Fruit fly (Drosophila melanogaster) whole organism, embryonic: Measurements from ENCODE around the gene CG14402.

ENCODE experiments used
- CkIIα-i1 ChIP-seq: fragments of 200-800 bp; sonication (Bioruptor generic); IDR thresholded peaks from 2 replicates; pipeline ENCODE4 v1.3.6; 2022; ENCODE audit warnings: missing biosample characterization, missing genetic modification characterization
- D ChIP-seq, 2 experiments: fragments of 200-800 bp in 1 of 2; fragments of >200 bp in 1 of 2; sonication (Bioruptor generic) in 1 of 2; optimal IDR thresholded peaks; 2 replicates in 1 of 2; 3 replicates in 1 of 2; lab custom pipeline; 2017; ENCODE audit warnings: mild to moderate bottlenecking in 1 of 2, missing biosample characterization in 1 of 2, missing genetic modification characterization in 1 of 2, missing genetic modification reagents in 1 of 2
- D19B ChIP-seq: fragments of 200-800 bp; sonication (Bioruptor generic); optimal IDR thresholded peaks from 2 replicates; lab custom pipeline; 2017; ENCODE audit warnings: missing biosample characterization, mild to moderate bottlenecking, missing genetic modification characterization
- Hr78 ChIP-seq, 2 experiments: fragments of 200-800 bp in 1 of 2; fragments of >200 bp in 1 of 2; sonication (Bioruptor generic) in 1 of 2; optimal IDR thresholded peaks; 2 replicates each; lab custom pipeline; 2017 to 2019; ENCODE audit warnings: missing biosample characterization in 2 of 2, missing genetic modification characterization in 2 of 2, mild to moderate bottlenecking in 1 of 2, moderate library complexity in 1 of 2
- Neu2 ChIP-seq: fragments of 200-800 bp; sonication (Bioruptor generic); optimal IDR thresholded peaks from 3 replicates; lab custom pipeline; 2016; ENCODE audit warnings: missing biosample characterization, missing genetic modification characterization, borderline replicate concordance
- btn ChIP-seq: fragments of 200-800 bp; sonication (Bioruptor generic); optimal IDR thresholded peaks from 2 replicates; lab custom pipeline; 2016; ENCODE audit warnings: missing biosample characterization, missing genetic modification characterization
- inv ChIP-seq: fragments of 200-800 bp; sonication (Bioruptor generic); IDR thresholded peaks from 2 replicates; pipeline ENCODE4 v1.3.6; 2022; ENCODE audit warnings: missing biosample characterization, missing genetic modification characterization; ENCODE audit not compliant: partially characterized antibody
- jigr1 ChIP-seq: fragments of 200-800 bp; sonication (Bioruptor generic); IDR thresholded peaks from 3 replicates; pipeline ENCODE4 v1.3.6; 2022; ENCODE audit warnings: missing biosample characterization, missing genetic modification characterization

DNA sequence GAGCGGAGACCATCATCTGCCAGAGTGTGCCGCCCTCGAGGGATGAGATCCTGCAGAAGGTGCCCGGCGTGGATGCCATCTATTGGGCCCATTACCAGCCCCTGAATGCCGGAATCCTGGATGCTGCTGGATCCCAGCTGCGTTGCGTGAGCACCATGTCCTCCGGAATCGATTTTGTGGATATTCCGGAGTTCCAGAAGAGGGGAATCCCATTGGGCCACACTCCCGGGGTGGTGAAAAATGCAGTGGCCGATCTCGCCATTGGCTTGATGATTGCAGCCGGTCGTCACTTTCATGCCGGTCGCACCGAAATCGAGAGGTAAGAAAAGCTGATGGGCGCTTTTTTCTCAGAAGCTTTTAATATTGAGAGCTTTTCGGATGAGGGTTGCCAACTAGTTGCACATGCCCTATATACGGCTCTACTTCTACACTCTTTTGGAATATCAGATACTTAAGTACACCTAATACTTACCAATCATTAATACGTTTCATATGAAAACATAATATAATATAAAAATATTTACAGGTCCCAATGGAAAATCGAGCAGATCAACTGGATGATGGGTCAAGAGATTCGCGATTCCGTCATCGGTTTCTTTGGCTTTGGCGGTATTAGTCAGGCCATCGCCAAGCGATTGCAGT lies 19.2 kb upstream of the CG14402 start:
- TF ChIP-seq D (optimal IDR thresholded peaks at IDR 0.05; lab: Kevin White, UChicago): no peak
- no peak for TF ChIP-seq D (GFP tag; optimal IDR thresholded peaks at IDR 0.05; lab: Kevin White, UChicago)
- no peak for TF ChIP-seq btn
- no peak for TF ChIP-seq D19B
- TF ChIP-seq CkIIα-i1 (GFP tag; lab: Robert Waterston, UW): no peak
- no peak for TF ChIP-seq jigr1 (GFP tag; lab: Robert Waterston, UW)
- TF ChIP-seq inv (GFP tag; lab: Robert Waterston, UW): no peak
- no peak for TF ChIP-seq Hr78 (GFP tag; optimal IDR thresholded peaks at IDR 0.05; lab: Kevin White, UChicago)
- no peak for TF ChIP-seq Neu2 (GFP tag; lab: Kevin White, UChicago)
